Worm (Caenorhabditis elegans) whole organism, L2 larva: Measurements from ENCODE around the gene nhx-4.

Experiments
- ZK546.5 ChIP-seq: sonication (generic microtip); optimal IDR thresholded peaks from 2 replicates; lab custom pipeline; 2017; ENCODE audit warnings: missing biosample characterization, missing genetic modification characterization
- blmp-1 ChIP-seq: sonication (generic microtip); optimal IDR thresholded peaks from 2 replicates; lab custom pipeline; 2017; ENCODE audit warnings: missing genetic modification characterization, mild to moderate bottlenecking, missing compliant biosample characterization, antibody characterized with exemption, moderate library complexity; ENCODE audit not compliant: insufficient read depth
- ceh-82 ChIP-seq: fragments of 150-350 bp; optimal IDR thresholded peaks from 2 replicates; lab custom pipeline; 2014; ENCODE audit warnings: missing biosample characterization, missing genetic modification characterization
- lsy-2 ChIP-seq, 2 experiments: fragments of 150-350 bp in 1 of 2; sonication (generic microtip) in 1 of 2; optimal IDR thresholded peaks; 2 replicates each; lab custom pipeline; 2014 to 2017; ENCODE audit warnings: missing biosample characterization in 2 of 2, missing genetic modification characterization in 2 of 2
- nhr-12 ChIP-seq: fragments of 150-350 bp; optimal IDR thresholded peaks from 2 replicates; lab custom pipeline; 2014; ENCODE audit warnings: missing biosample characterization, missing genetic modification characterization
- nhr-129 ChIP-seq: fragments of 150-350 bp; optimal IDR thresholded peaks from 2 replicates; lab custom pipeline; 2014; ENCODE audit warnings: missing biosample characterization, missing genetic modification characterization
- nhr-25 ChIP-seq: fragments of 150-350 bp; sonication (generic microtip); optimal IDR thresholded peaks from 3 replicates; lab custom pipeline; 2014; ENCODE audit warnings: missing biosample characterization, missing genetic modification characterization
- peb-1 ChIP-seq: fragments of 150-350 bp; optimal IDR thresholded peaks from 2 replicates; lab custom pipeline; 2014; ENCODE audit warnings: missing biosample characterization, missing genetic modification characterization
- unc-62 ChIP-seq: fragments of 150-350 bp; optimal IDR thresholded peaks from 2 replicates; lab custom pipeline; 2014; ENCODE audit warnings: missing biosample characterization, missing genetic modification reagents, missing genetic modification characterization
- zag-1 ChIP-seq: fragments of 150-350 bp; optimal IDR thresholded peaks from 2 replicates; lab custom pipeline; 2014; ENCODE audit warnings: missing biosample characterization, missing genetic modification characterization
- ztf-11 ChIP-seq: sonication (generic microtip); optimal IDR thresholded peaks from 2 replicates; lab custom pipeline; 2017; ENCODE audit warnings: missing biosample characterization, missing genetic modification characterization

- no peak for TF ChIP-seq unc-62 (GFP tag; lab: Kevin White, UChicago)
- no peak for TF ChIP-seq ceh-82 (tag; lab: Kevin White, UChicago)
- no peak for TF ChIP-seq peb-1 (tag; lab: Kevin White, UChicago)
- TF ChIP-seq ztf-11 (tag; lab: Kevin White, UChicago), result no peak
- TF ChIP-seq blmp-1 (tag; lab: Kevin White, UChicago), result no peak
- TF ChIP-seq nhr-12 (tag; lab: Kevin White, UChicago), result no peak
- no peak for TF ChIP-seq ZK546.5 (tag; lab: Kevin White, UChicago)
- peak; percentile 8 for TF ChIP-seq nhr-25 (tag; lab: Kevin White, UChicago)
- peak; percentile 7 for TF ChIP-seq nhr-129 (tag; lab: Kevin White, UChicago)
- no peak for TF ChIP-seq zag-1 (tag; lab: Kevin White, UChicago)
- TF ChIP-seq lsy-2 (tag; optimal IDR thresholded peaks at IDR 0.05; lab: Kevin White, UChicago), result no peak
Measured at ce11 chrX:6904064-6904771, 9.9 kb upstream of the nhx-4 start, which contains the start of gene sid-5.
